Worm (Caenorhabditis elegans) whole organism, L4 larva: Measurements from ENCODE around the gene col-75.

Source experiments
- ZK337.2 ChIP-seq: fragments of 200-800 bp; sonication (Bioruptor generic); IDR thresholded peaks from 2 replicates; pipeline ENCODE4 v1.3.6; 2022; ENCODE audit warnings: missing genetic modification reagents, missing genetic modification characterization, missing compliant biosample characterization
- ama-1 ChIP-seq: fragments of 150-350 bp; optimal IDR thresholded peaks from 2 replicates; lab custom pipeline; 2014; ENCODE audit warnings: inconsistent platforms, mixed read lengths
- mdt-29 ChIP-seq: fragments of 200-800 bp; sonication (Bioruptor generic); IDR thresholded peaks from 2 replicates; pipeline ENCODE4 v1.3.6; 2022; ENCODE audit warnings: missing genetic modification reagents, missing genetic modification characterization, missing compliant biosample characterization
- nhr-10 ChIP-seq: fragments of 150-350 bp; optimal IDR thresholded peaks from 2 replicates; lab custom pipeline; 2014; ENCODE audit warnings: missing biosample characterization, missing genetic modification characterization
- nhr-237 ChIP-seq: sonication (generic microtip); optimal IDR thresholded peaks from 2 replicates; lab custom pipeline; 2017; ENCODE audit warnings: missing biosample characterization, missing genetic modification characterization
- nhr-28 ChIP-seq: fragments of 150-350 bp; optimal IDR thresholded peaks from 2 replicates; lab custom pipeline; 2014; ENCODE audit warnings: missing biosample characterization, missing genetic modification characterization
- pqm-1 ChIP-seq: sonication (generic microtip); optimal IDR thresholded peaks from 2 replicates; lab custom pipeline; 2017; ENCODE audit warnings: missing biosample characterization, missing genetic modification characterization
- snpc-4 ChIP-seq: fragments of 150-350 bp; optimal IDR thresholded peaks from 2 replicates; lab custom pipeline; 2014; ENCODE audit warnings: missing biosample characterization, missing genetic modification characterization
- zfp-3 ChIP-seq: fragments of 200-800 bp; sonication (Bioruptor generic); conservative IDR thresholded peaks from 2 replicates; pipeline ENCODE4 v1.3.6; 2022; ENCODE audit warnings: missing genetic modification reagents, missing genetic modification characterization, missing compliant biosample characterization

DNA sequence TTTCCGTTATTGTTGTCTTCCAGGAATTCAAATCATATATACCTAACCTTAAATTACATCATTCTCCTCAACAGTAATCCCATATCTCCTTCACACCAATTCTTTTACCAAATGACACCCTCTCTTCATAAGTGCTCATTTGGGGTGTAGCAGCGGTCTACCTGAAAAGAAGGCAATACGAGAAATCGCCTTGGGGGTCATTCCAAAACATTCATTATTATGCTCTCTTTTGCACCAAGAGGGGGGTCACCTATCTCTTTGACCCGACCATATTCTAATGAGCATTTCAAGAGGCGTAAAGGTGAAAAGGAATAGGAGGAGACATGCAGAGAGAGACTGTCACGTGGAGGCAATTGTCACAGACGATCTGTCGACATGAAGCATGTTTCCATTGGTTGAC is 10.8 kb downstream of the col-75 start:
- TF ChIP-seq nhr-28 (tag; lab: Kevin White, UChicago) (no peak), snpc-4 (no peak), nhr-237 (tag; lab: Kevin White, UChicago) (no peak), pqm-1 (tag; lab: Kevin White, UChicago) (no peak), zfp-3 (GFP tag; lab: Robert Waterston, UW) (no peak), nhr-10 (tag; lab: Kevin White, UChicago) (no peak), ama-1 (lab: Kevin White, UChicago) (no peak), mdt-29 (GFP tag; lab: Robert Waterston, UW) (no peak), ZK337.2 (GFP tag; lab: Robert Waterston, UW) (no peak)
